Fruit fly (Drosophila melanogaster) whole organism, adult: ENCODE measurements around the gene NetA.

Experiments used
- CG33017 ChIP-seq: fragments of 200-800 bp; sonication (Bioruptor generic); optimal IDR thresholded peaks from 2 replicates; lab custom pipeline; 2018; ENCODE audit warnings: missing biosample characterization, mild to moderate bottlenecking, missing genetic modification characterization, moderate library complexity
- CG7101 ChIP-seq: fragments of 200-800 bp; sonication (Bioruptor generic); optimal IDR thresholded peaks from 2 replicates; lab custom pipeline; 2018; ENCODE audit warnings: missing biosample characterization, mild to moderate bottlenecking, missing genetic modification characterization, moderate library complexity
- Hr96 ChIP-seq: fragments of 200-800 bp; sonication (Bioruptor generic); optimal IDR thresholded peaks from 2 replicates; lab custom pipeline; 2016; ENCODE audit warnings: missing biosample characterization, missing genetic modification characterization
- Mnt ChIP-seq: fragments of 200-800 bp; sonication (Bioruptor generic); optimal IDR thresholded peaks from 2 replicates; lab custom pipeline; 2016; ENCODE audit warnings: missing biosample characterization, mild to moderate bottlenecking, missing genetic modification characterization
- cnc ChIP-seq, 2 experiments: fragments of >200 bp; optimal IDR thresholded peaks; 2 replicates each; lab custom pipeline; 2017
- kay ChIP-seq: fragments of 200-800 bp; sonication (Bioruptor generic); peaks from one replicate; lab custom pipeline; 2016; ENCODE audit warnings: missing biosample characterization, missing genetic modification characterization, borderline replicate concordance
- pad ChIP-seq: fragments of 200-800 bp; sonication (Bioruptor generic); optimal IDR thresholded peaks from 3 replicates; lab custom pipeline; 2017; ENCODE audit warnings: missing biosample characterization, missing genetic modification characterization, mild to moderate bottlenecking, moderate library complexity, missing genetic modification reagents
- tj ChIP-seq: fragments of 200-800 bp; sonication (Bioruptor generic); optimal IDR thresholded peaks from 3 replicates; lab custom pipeline; 2017; ENCODE audit warnings: missing biosample characterization, mild to moderate bottlenecking, missing genetic modification characterization, moderate library complexity
- toe ChIP-seq: fragments of 200-800 bp; sonication (Bioruptor generic); optimal IDR thresholded peaks from 2 replicates; lab custom pipeline; 2016; ENCODE audit warnings: missing biosample characterization, missing genetic modification characterization

DNA sequence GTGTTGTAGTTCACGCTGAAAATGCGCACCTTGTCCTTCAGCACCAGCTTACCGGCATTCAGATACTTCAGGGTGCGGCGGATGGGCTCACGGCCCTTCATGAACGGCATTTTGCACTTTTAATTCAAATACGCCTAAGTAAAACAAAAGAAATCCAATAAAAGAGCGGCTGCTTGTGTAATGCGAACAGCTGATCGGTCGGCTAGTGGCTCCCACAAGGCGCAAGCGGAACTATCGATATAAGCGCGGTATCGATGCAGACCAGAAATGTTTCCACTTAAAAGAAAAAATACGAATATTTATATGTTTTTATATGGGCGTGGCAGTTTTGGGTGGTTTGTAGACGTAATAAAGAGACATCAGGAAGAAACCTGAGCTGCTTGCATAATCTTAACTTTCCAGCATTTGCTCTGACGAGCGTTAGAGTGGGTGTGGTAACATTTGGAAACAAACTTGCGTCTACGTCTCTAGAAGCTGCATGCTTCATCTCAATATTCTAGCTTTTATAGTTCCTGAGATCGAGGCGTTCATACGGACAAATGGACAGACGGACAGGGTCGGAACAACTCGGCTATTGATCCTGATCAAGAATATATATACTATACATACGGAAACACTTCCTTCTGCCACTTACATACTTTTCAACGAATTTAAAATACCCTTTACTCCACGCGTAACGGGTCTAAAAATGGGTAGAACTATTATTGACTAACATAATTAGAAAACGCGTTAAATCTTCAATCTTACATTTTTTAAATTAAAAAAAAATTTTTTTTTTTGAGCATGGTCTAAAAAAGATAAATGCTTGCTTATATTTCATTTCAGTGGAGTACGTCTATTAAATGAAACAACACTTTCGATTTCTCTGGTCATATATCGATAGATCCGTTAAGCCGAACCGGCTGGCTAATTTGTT, 70.7 kb downstream of the NetA start, which contains the start of the genes mRpS25 and nmdyn-D6:
- TF ChIP-seq kay (GFP tag; lab: Kevin White, UChicago) (peak; percentile 38), CG7101 (tag; lab: Kevin White, UChicago) (no peak), toe (GFP tag; lab: Kevin White, UChicago) (peak; percentile 53), CG33017 (tag; lab: Kevin White, UChicago) (no peak), cnc (optimal IDR thresholded peaks at IDR 0.05; lab: Kevin White, UChicago) (no peak), tj (no peak), Mnt (GFP tag; lab: Kevin White, UChicago) (no peak), pad (GFP tag; lab: Kevin White, UChicago) (no peak), Hr96 (GFP tag; lab: Kevin White, UChicago) (no peak)
